Fruit fly (Drosophila melanogaster) whole organism, embryonic: ENCODE measurements around the gene CG31800.

ENCODE experiments used
- Adf1 ChIP-seq: fragments of 200-800 bp; sonication (Bioruptor generic); IDR thresholded peaks from 2 replicates; pipeline ENCODE4 v1.3.6; 2022; ENCODE audit warnings: missing biosample characterization, missing genetic modification characterization
- Aef1 ChIP-seq: fragments of 200-800 bp; sonication (Bioruptor generic); IDR thresholded peaks from 3 replicates; pipeline ENCODE4 v1.3.6; 2022; ENCODE audit warnings: missing biosample characterization, missing genetic modification characterization
- CG10462 ChIP-seq: fragments of 200-800 bp; sonication (Bioruptor generic); optimal IDR thresholded peaks from 2 replicates; lab custom pipeline; 2016; ENCODE audit warnings: missing biosample characterization, missing genetic modification characterization
- CG11247 ChIP-seq: fragments of 200-800 bp; sonication (Bioruptor generic); IDR thresholded peaks from 2 replicates; pipeline ENCODE4 v1.3.6; 2022; ENCODE audit warnings: missing biosample characterization, missing genetic modification characterization
- CG11504 ChIP-seq: fragments of 200-800 bp; sonication (Bioruptor generic); optimal IDR thresholded peaks from 3 replicates; lab custom pipeline; 2019; ENCODE audit warnings: missing biosample characterization, mild to moderate bottlenecking, missing genetic modification characterization, moderate library complexity
- CG11723 ChIP-seq: fragments of 200-800 bp; sonication (Bioruptor generic); optimal IDR thresholded peaks from 2 replicates; lab custom pipeline; 2017; ENCODE audit warnings: missing biosample characterization, mild to moderate bottlenecking, missing genetic modification characterization
- CG1233 ChIP-seq: fragments of 200-800 bp; sonication (Bioruptor generic); optimal IDR thresholded peaks from 4 replicates; lab custom pipeline; 2018; ENCODE audit warnings: missing biosample characterization, mild to moderate bottlenecking, missing genetic modification characterization
- CG13287 ChIP-seq: fragments of 200-800 bp; sonication (Bioruptor generic); IDR thresholded peaks from 2 replicates; pipeline ENCODE4 v1.3.6; 2022; ENCODE audit warnings: missing biosample characterization, missing genetic modification characterization; ENCODE audit not compliant: partially characterized antibody
- CG15073 ChIP-seq: fragments of 200-800 bp; sonication (Bioruptor generic); optimal IDR thresholded peaks from 2 replicates; lab custom pipeline; 2016; ENCODE audit warnings: missing biosample characterization, missing genetic modification characterization
- CG17568 ChIP-seq: fragments of 200-800 bp; sonication (Bioruptor generic); optimal IDR thresholded peaks from 2 replicates; lab custom pipeline; 2018; ENCODE audit warnings: missing biosample characterization, mild to moderate bottlenecking, missing genetic modification characterization, moderate library complexity
- CG17802 ChIP-seq: fragments of 200-800 bp; sonication (Bioruptor generic); optimal IDR thresholded peaks from 2 replicates; lab custom pipeline; 2018; ENCODE audit warnings: missing biosample characterization, mild to moderate bottlenecking, missing genetic modification characterization, moderate library complexity
- CG18599 ChIP-seq: fragments of 200-800 bp; sonication (Bioruptor generic); optimal IDR thresholded peaks from 3 replicates; lab custom pipeline; 2017; ENCODE audit warnings: missing biosample characterization, missing genetic modification characterization, mild to moderate bottlenecking, moderate library complexity, missing genetic modification reagents
- CG33213 ChIP-seq: fragments of 200-800 bp; sonication (Bioruptor generic); optimal IDR thresholded peaks from 3 replicates; lab custom pipeline; 2016; ENCODE audit warnings: missing biosample characterization, missing genetic modification characterization
- CG6175 ChIP-seq: fragments of 200-800 bp; sonication (Bioruptor generic); IDR thresholded peaks from 3 replicates; pipeline ENCODE4 v1.3.6; 2022; ENCODE audit warnings: missing biosample characterization, missing genetic modification characterization
- CG6689 ChIP-seq: fragments of 200-800 bp; sonication (Bioruptor generic); IDR thresholded peaks from 2 replicates; pipeline ENCODE4 v1.3.6; 2022; ENCODE audit warnings: missing biosample characterization, missing genetic modification characterization
- CG7839 ChIP-seq: fragments of 200-800 bp; sonication (Bioruptor generic); optimal IDR thresholded peaks from 3 replicates; lab custom pipeline; 2018; ENCODE audit warnings: missing biosample characterization, mild to moderate bottlenecking, missing genetic modification characterization, moderate library complexity
- CG8290 ChIP-seq, 3 experiments: fragments of 200-800 bp; sonication (Bioruptor generic); optimal IDR thresholded peaks; 2 replicates each; lab custom pipeline; 2016 to 2019; ENCODE audit warnings: missing biosample characterization in 3 of 3, missing genetic modification characterization in 3 of 3, mild to moderate bottlenecking in 2 of 3, moderate library complexity in 1 of 3
- CG8944 ChIP-seq: fragments of 200-800 bp; sonication (Bioruptor generic); optimal IDR thresholded peaks from 3 replicates; lab custom pipeline; 2016; ENCODE audit warnings: missing biosample characterization, missing genetic modification characterization
- Dip2 ChIP-seq: fragments of 200-800 bp; sonication (Bioruptor generic); IDR thresholded peaks from 2 replicates; pipeline ENCODE4 v1.3.6; 2022; ENCODE audit warnings: missing biosample characterization, missing genetic modification characterization
- E2f1 ChIP-seq: fragments of 200-800 bp; sonication (Bioruptor generic); IDR thresholded peaks from 2 replicates; pipeline ENCODE4 v1.3.6; 2022; ENCODE audit warnings: missing biosample characterization, missing genetic modification characterization
- Fer2 ChIP-seq: fragments of 200-800 bp; sonication (Bioruptor generic); optimal IDR thresholded peaks from 2 replicates; lab custom pipeline; 2018; ENCODE audit warnings: missing biosample characterization, mild to moderate bottlenecking, missing genetic modification characterization, moderate library complexity
- Hey ChIP-seq: fragments of 200-800 bp; sonication (Bioruptor generic); optimal IDR thresholded peaks from 3 replicates; lab custom pipeline; 2018; ENCODE audit warnings: missing biosample characterization, mild to moderate bottlenecking, missing genetic modification characterization
- Hr39 ChIP-seq: fragments of >200 bp; optimal IDR thresholded peaks from 2 replicates; lab custom pipeline; 2017
- Lim3 ChIP-seq: fragments of 200-800 bp; sonication (Bioruptor generic); IDR thresholded peaks from 2 replicates; pipeline ENCODE4 v1.3.6; 2022; ENCODE audit warnings: missing biosample characterization, missing genetic modification characterization
- Mes4 ChIP-seq: fragments of 200-800 bp; sonication (Bioruptor generic); optimal IDR thresholded peaks from 2 replicates; lab custom pipeline; 2016; ENCODE audit warnings: missing biosample characterization, missing genetic modification characterization
- NFAT ChIP-seq: fragments of 200-800 bp; sonication (Bioruptor generic); IDR thresholded peaks from 2 replicates; pipeline ENCODE4 v1.3.6; 2022; ENCODE audit warnings: missing biosample characterization, missing genetic modification characterization
- Taf1 ChIP-seq: fragments of 200-800 bp; sonication (Bioruptor generic); IDR thresholded peaks from 2 replicates; pipeline ENCODE4 v1.3.6; 2022; ENCODE audit warnings: missing biosample characterization, missing genetic modification characterization
- aop ChIP-seq: fragments of 200-800 bp; sonication (Bioruptor generic); IDR thresholded peaks from 2 replicates; pipeline ENCODE4 v1.3.6; 2022; ENCODE audit warnings: missing biosample characterization, missing genetic modification characterization
- ase ChIP-seq: fragments of 200-800 bp; sonication (Bioruptor generic); IDR thresholded peaks from 3 replicates; pipeline ENCODE4 v1.3.6; 2022; ENCODE audit warnings: missing biosample characterization, missing genetic modification characterization
- bcd ChIP-seq: fragments of 200-800 bp; sonication (Bioruptor generic); optimal IDR thresholded peaks from 2 replicates; lab custom pipeline; 2017; ENCODE audit warnings: missing biosample characterization, mild to moderate bottlenecking, missing genetic modification characterization
- cad ChIP-seq: fragments of >200 bp; optimal IDR thresholded peaks from 2 replicates; lab custom pipeline; 2017; ENCODE audit warnings: missing biosample characterization, missing genetic modification characterization
- cg ChIP-seq: fragments of 200-800 bp; sonication (Bioruptor generic); optimal IDR thresholded peaks from 3 replicates; lab custom pipeline; 2019; ENCODE audit warnings: missing biosample characterization, mild to moderate bottlenecking, missing genetic modification characterization, moderate library complexity
- dimm ChIP-seq: fragments of 200-800 bp; sonication (Bioruptor generic); IDR thresholded peaks from 2 replicates; pipeline ENCODE4 v1.3.6; 2022; ENCODE audit warnings: missing biosample characterization, missing genetic modification characterization
- dmrt11E ChIP-seq: fragments of 200-800 bp; sonication (Bioruptor generic); optimal IDR thresholded peaks from 3 replicates; lab custom pipeline; 2018; ENCODE audit warnings: missing biosample characterization, mild to moderate bottlenecking, missing genetic modification characterization, moderate library complexity
- gem ChIP-seq: fragments of 200-800 bp; sonication (Bioruptor generic); optimal IDR thresholded peaks from 2 replicates; lab custom pipeline; 2019; ENCODE audit warnings: missing biosample characterization, mild to moderate bottlenecking, missing genetic modification characterization, moderate library complexity
- mam ChIP-seq: fragments of 200-800 bp; sonication (Bioruptor generic); optimal IDR thresholded peaks from 3 replicates; lab custom pipeline; 2016; ENCODE audit warnings: missing biosample characterization, missing genetic modification characterization
- mirr ChIP-seq: fragments of 200-800 bp; sonication (Bioruptor generic); optimal IDR thresholded peaks from 3 replicates; lab custom pipeline; 2018; ENCODE audit warnings: missing biosample characterization, mild to moderate bottlenecking, missing genetic modification characterization
- pnt ChIP-seq: fragments of 200-800 bp; sonication (Bioruptor generic); optimal IDR thresholded peaks from 3 replicates; lab custom pipeline; 2016; ENCODE audit warnings: missing biosample characterization, missing genetic modification characterization
- sima ChIP-seq: fragments of 200-800 bp; sonication (Bioruptor generic); optimal IDR thresholded peaks from 2 replicates; lab custom pipeline; 2016; ENCODE audit warnings: missing biosample characterization, missing genetic modification characterization
- slp2 ChIP-seq: fragments of 200-800 bp; sonication (Bioruptor generic); optimal IDR thresholded peaks from 2 replicates; lab custom pipeline; 2016; ENCODE audit warnings: missing biosample characterization, missing genetic modification characterization
- sqz ChIP-seq: fragments of 200-800 bp; sonication (Bioruptor generic); optimal IDR thresholded peaks from 3 replicates; lab custom pipeline; 2018; ENCODE audit warnings: missing biosample characterization, mild to moderate bottlenecking, missing genetic modification characterization
- stwl ChIP-seq: fragments of 200-800 bp; sonication (Bioruptor generic); optimal IDR thresholded peaks from 3 replicates; lab custom pipeline; 2018; ENCODE audit warnings: missing biosample characterization, mild to moderate bottlenecking, missing genetic modification characterization, moderate library complexity
- tgo ChIP-seq: fragments of 200-800 bp; sonication (Bioruptor generic); IDR thresholded peaks from 3 replicates; pipeline ENCODE4 v1.3.6; 2022; ENCODE audit warnings: missing biosample characterization, missing genetic modification characterization

Gene CG31800

dm6 chr2L:19027246-19027886 lies 7.0 kb downstream of the CG31800 start, which contains the start of gene Sidpn (continued):
- TF ChIP-seq gem (tag; lab: Kevin White, UChicago) (no peak), CG7839 (tag; lab: Kevin White, UChicago) (no peak), CG15073 (GFP tag; lab: Kevin White, UChicago) (no peak), Fer2 (no peak), cad (GFP tag; lab: Kevin White, UChicago) (no peak), E2f1 (GFP tag; lab: Robert Waterston, UW) (no peak), CG17568 (GFP tag; lab: Kevin White, UChicago) (no peak), CG6175 (0 out of 3 replicates have a peak, but pooled peaks have one; percentile 12), dimm (no peak), Lim3 (GFP tag; lab: Robert Waterston, UW) (no peak), NFAT (GFP tag; lab: Robert Waterston, UW) (no peak), Hey (peak; percentile 89), CG17802 (tag; lab: Kevin White, UChicago) (no peak), CG6689 (GFP tag; lab: Robert Waterston, UW) (no peak), CG10462 (GFP tag; lab: Kevin White, UChicago) (no peak), CG33213 (GFP tag; lab: Kevin White, UChicago) (no peak), CG8290 (GFP tag; optimal IDR thresholded peaks at IDR 0.05; lab: Kevin White, UChicago) (no peak), CG8290 (tag; optimal IDR thresholded peaks at IDR 0.05; lab: Kevin White, UChicago) (no peak), CG11723 (no peak), CG18599 (GFP tag; lab: Kevin White, UChicago) (no peak), sima (GFP tag; lab: Kevin White, UChicago) (no peak), stwl (tag; lab: Kevin White, UChicago) (no peak), CG11504 (tag; lab: Kevin White, UChicago) (peak; percentile 75), Mes4 (GFP tag; lab: Kevin White, UChicago) (no peak), pnt (no peak), bcd (GFP tag; lab: Kevin White, UChicago) (no peak), CG13287 (GFP tag; lab: Robert Waterston, UW) (peak; percentile 9; the same call in 1 of the 2 replicates), Taf1 (no peak), ase (GFP tag; lab: Robert Waterston, UW) (no peak), mirr (GFP tag; lab: Kevin White, UChicago) (peak; percentile 47), slp2 (GFP tag; lab: Kevin White, UChicago) (no peak), aop (GFP tag; lab: Robert Waterston, UW) (no peak), sqz (GFP tag; lab: Kevin White, UChicago) (no peak), Dip2 (GFP tag; lab: Robert Waterston, UW) (no peak), tgo (no peak), cg (GFP tag; lab: Kevin White, UChicago) (peak; percentile 3), Adf1 (peak; percentile 77; the same call in 1 of the 2 replicates), dmrt11E (no peak), CG11247 (peak; percentile 18; the same call in 1 of the 2 replicates), Aef1 (GFP tag; lab: Robert Waterston, UW) (no peak), CG8944 (GFP tag; lab: Kevin White, UChicago) (no peak), Hr39 (no peak), CG1233 (GFP tag; lab: Kevin White, UChicago) (no peak), mam (GFP tag; lab: Kevin White, UChicago) (no peak)
- TF ChIP-seq, all 482 proteins: peak for 20
